Fruit fly (Drosophila melanogaster): ENCODE measurements around the gene sws.
A peak's percentile ranks its signal among the peaks of the same experiment; 100 is the strongest.

sws gene

dm6 chrX:7972363-7972942, 4.4 kb upstream of the sws start:
- peak; percentile 74 for TF ChIP-seq woc (GFP tag; optimal IDR thresholded peaks at IDR 0.05)
- TF ChIP-seq h (GFP tag; optimal IDR thresholded peaks at IDR 0.05): peak; percentile 86
- TF ChIP-seq sage (GFP tag; optimal IDR thresholded peaks at IDR 0.05): peak; percentile 68
- TF ChIP-seq tai (GFP tag; optimal IDR thresholded peaks at IDR 0.05): peak; percentile 16
- no peak for TF ChIP-seq N (GFP tag; optimal IDR thresholded peaks at IDR 0.05)
- peak; percentile 72 for TF ChIP-seq CG32264 (GFP tag; optimal IDR thresholded peaks at IDR 0.05)
- no peak for TF ChIP-seq Abd-B (GFP tag; optimal IDR thresholded peaks at IDR 0.05)
- peak; percentile 59 for TF ChIP-seq CG9705 (GFP tag; optimal IDR thresholded peaks at IDR 0.05)
- no peak for TF ChIP-seq dsf (GFP tag; optimal IDR thresholded peaks at IDR 0.05; ENCODE audit: borderline replicate concordance)
- TF ChIP-seq pan (optimal IDR thresholded peaks at IDR 0.05): no peak
- peak; percentile 78 for TF ChIP-seq dmrt93B (GFP tag; optimal IDR thresholded peaks at IDR 0.05)
- no peak for TF ChIP-seq jim (GFP tag; optimal IDR thresholded peaks at IDR 0.05)
- no peak for TF ChIP-seq Hr78 (GFP tag; optimal IDR thresholded peaks at IDR 0.05)
- peak; percentile 67 for TF ChIP-seq brk (GFP tag; optimal IDR thresholded peaks at IDR 0.05)
- TF ChIP-seq GATAd (GFP tag; optimal IDR thresholded peaks at IDR 0.05): no peak
- no peak for TF ChIP-seq Dfd (GFP tag; optimal IDR thresholded peaks at IDR 0.05)
- peak; percentile 86 for TF ChIP-seq ey (GFP tag; optimal IDR thresholded peaks at IDR 0.05)
- peak; percentile 79 for TF ChIP-seq OdsH (GFP tag; optimal IDR thresholded peaks at IDR 0.05)
- TF ChIP-seq CrebA (GFP tag; optimal IDR thresholded peaks at IDR 0.05; ENCODE audit: borderline replicate concordance): peak; percentile 48
- TF ChIP-seq Rel (GFP tag; optimal IDR thresholded peaks at IDR 0.05): peak; percentile 17
- TF ChIP-seq Rel (tag; optimal IDR thresholded peaks at IDR 0.05): peak; percentile 33
- peak; percentile 76 for TF ChIP-seq HLH106 (tag; optimal IDR thresholded peaks at IDR 0.05)
- no peak for TF ChIP-seq lola (GFP tag; optimal IDR thresholded peaks at IDR 0.05)
- TF ChIP-seq Vsx2 (GFP tag; optimal IDR thresholded peaks at IDR 0.05; ENCODE audit: partially characterized antibody): no peak
- TF ChIP-seq fru (GFP tag; optimal IDR thresholded peaks at IDR 0.05): peak; percentile 84
- no peak for TF ChIP-seq dl (GFP tag; optimal IDR thresholded peaks at IDR 0.05; ENCODE audit: insufficient read depth in 1 of 2, partially characterized antibody in 2 of 2)
- no peak for TF ChIP-seq Mio (GFP tag; optimal IDR thresholded peaks at IDR 0.05)
- TF ChIP-seq br (GFP tag; optimal IDR thresholded peaks at IDR 0.05): peak; percentile 83
- peak; percentile 80 for TF ChIP-seq Hnf4 (GFP tag; optimal IDR thresholded peaks at IDR 0.05)
- peak; percentile 86 for TF ChIP-seq rgr (GFP tag; optimal IDR thresholded peaks at IDR 0.05)
- TF ChIP-seq sv (GFP tag; optimal IDR thresholded peaks at IDR 0.05): peak; percentile 72
- TF ChIP-seq Myc (optimal IDR thresholded peaks at IDR 0.05): no peak
- no peak for TF ChIP-seq Hr83 (GFP tag; optimal IDR thresholded peaks at IDR 0.05; ENCODE audit: poor library complexity, severe bottlenecking)
- no peak for TF ChIP-seq usp (GFP tag; optimal IDR thresholded peaks at IDR 0.05)
- TF ChIP-seq Sp1 (GFP tag; optimal IDR thresholded peaks at IDR 0.05): peak; percentile 86
- no peak for TF ChIP-seq Dif (GFP tag; optimal IDR thresholded peaks at IDR 0.05; ENCODE audit: partially characterized antibody)
- TF ChIP-seq psq (GFP tag; optimal IDR thresholded peaks at IDR 0.05): peak; percentile 77
- TF ChIP-seq foxo (GFP tag; optimal IDR thresholded peaks at IDR 0.05): peak in 1 of 2 experiments; percentile 88
- peak; percentile 2 for TF ChIP-seq Jra (GFP tag; optimal IDR thresholded peaks at IDR 0.05)

- TF ChIP-seq CrebA (GFP tag; optimal IDR thresholded peaks at IDR 0.05; ENCODE audit: borderline replicate concordance) (no peak), pan (optimal IDR thresholded peaks at IDR 0.05) (no peak), Abd-B (GFP tag; optimal IDR thresholded peaks at IDR 0.05) (no peak), Sp1 (GFP tag; optimal IDR thresholded peaks at IDR 0.05) (peak; percentile 84), Myc (optimal IDR thresholded peaks at IDR 0.05) (no peak), dl (GFP tag; optimal IDR thresholded peaks at IDR 0.05; ENCODE audit: insufficient read depth in 1 of 2, partially characterized antibody in 2 of 2) (no peak), CG9705 (GFP tag; optimal IDR thresholded peaks at IDR 0.05) (peak; percentile 56), foxo (GFP tag; optimal IDR thresholded peaks at IDR 0.05) (peak in 1 of 2 experiments; percentile 81), sv (GFP tag; optimal IDR thresholded peaks at IDR 0.05) (peak; percentile 32), lola (GFP tag; optimal IDR thresholded peaks at IDR 0.05) (no peak), br (GFP tag; optimal IDR thresholded peaks at IDR 0.05) (peak; percentile 81), h (GFP tag; optimal IDR thresholded peaks at IDR 0.05) (peak; percentile 80), psq (GFP tag; optimal IDR thresholded peaks at IDR 0.05) (peak; percentile 70), tai (GFP tag; optimal IDR thresholded peaks at IDR 0.05) (no peak), Rel (GFP tag; optimal IDR thresholded peaks at IDR 0.05) (no peak), Rel (tag; optimal IDR thresholded peaks at IDR 0.05) (peak; percentile 21), sage (GFP tag; optimal IDR thresholded peaks at IDR 0.05) (peak; percentile 64), Hnf4 (GFP tag; optimal IDR thresholded peaks at IDR 0.05) (peak; percentile 69), OdsH (GFP tag; optimal IDR thresholded peaks at IDR 0.05) (peak; percentile 77), usp (GFP tag; optimal IDR thresholded peaks at IDR 0.05) (no peak), brk (GFP tag; optimal IDR thresholded peaks at IDR 0.05) (no peak), dmrt93B (GFP tag; optimal IDR thresholded peaks at IDR 0.05) (peak; percentile 75), Mio (GFP tag; optimal IDR thresholded peaks at IDR 0.05) (no peak), Hr83 (GFP tag; optimal IDR thresholded peaks at IDR 0.05; ENCODE audit: poor library complexity, severe bottlenecking) (no peak), jim (GFP tag; optimal IDR thresholded peaks at IDR 0.05) (no peak), Dfd (GFP tag; optimal IDR thresholded peaks at IDR 0.05) (no peak), rgr (GFP tag; optimal IDR thresholded peaks at IDR 0.05) (peak; percentile 79), woc (GFP tag; optimal IDR thresholded peaks at IDR 0.05) (peak; percentile 70), dsf (GFP tag; optimal IDR thresholded peaks at IDR 0.05; ENCODE audit: borderline replicate concordance) (no peak), ey (GFP tag; optimal IDR thresholded peaks at IDR 0.05) (peak; percentile 81), Dif (GFP tag; optimal IDR thresholded peaks at IDR 0.05; ENCODE audit: partially characterized antibody) (no peak), Jra (GFP tag; optimal IDR thresholded peaks at IDR 0.05) (peak; percentile 32), Hr78 (GFP tag; optimal IDR thresholded peaks at IDR 0.05) (no peak), CG32264 (GFP tag; optimal IDR thresholded peaks at IDR 0.05) (peak; percentile 30), GATAd (GFP tag; optimal IDR thresholded peaks at IDR 0.05) (no peak), N (GFP tag; optimal IDR thresholded peaks at IDR 0.05) (no peak), Vsx2 (GFP tag; optimal IDR thresholded peaks at IDR 0.05; ENCODE audit: partially characterized antibody) (no peak), HLH106 (tag; optimal IDR thresholded peaks at IDR 0.05) (peak; percentile 86), fru (GFP tag; optimal IDR thresholded peaks at IDR 0.05) (peak; percentile 86)
Measured at dm6 chrX:7970396-7970795, 2.4 kb upstream of the sws start.
